Worm (Caenorhabditis elegans): ENCODE data around the gene nhr-258.
A peak's percentile ranks its signal among the peaks of the same experiment; 100 is the strongest.

The nhr-258 gene

DNA sequence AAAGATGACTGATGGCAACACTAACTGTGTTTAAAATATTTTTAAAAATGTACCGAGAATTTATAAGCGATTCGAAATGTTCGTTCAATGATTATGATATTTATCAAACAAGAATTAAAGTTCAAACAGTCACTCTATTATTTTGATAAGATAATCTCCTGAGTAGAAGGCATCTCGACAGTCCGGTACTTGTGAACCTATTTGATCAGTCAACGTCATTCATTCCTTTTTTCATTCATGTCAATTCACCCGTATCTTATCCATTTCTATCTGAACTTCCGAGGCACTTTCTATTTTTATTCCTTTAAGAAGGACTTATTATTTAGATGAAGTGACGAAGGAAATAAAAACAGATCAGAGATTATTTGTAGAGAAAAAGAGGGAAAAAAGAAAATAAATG, at the start of gene nhr-258:
TSS of gene nhr-258 (plus strand) at position 365 of the 400 bp plus-strand sequence.
- TF ChIP-seq nhr-43 (tag; optimal IDR thresholded peaks at IDR 0.05; ENCODE audit: poor library complexity, severe bottlenecking) (peak; percentile 70), ama-1 (optimal IDR thresholded peaks at IDR 0.05) (no peak), nhr-25 (tag; optimal IDR thresholded peaks at IDR 0.05) (peak; percentile 31), ceh-28 (tag; optimal IDR thresholded peaks at IDR 0.05) (no peak), elt-3 (tag; optimal IDR thresholded peaks at IDR 0.05) (peak in 1 of 3 experiments; percentile 73), nhr-237 (tag; optimal IDR thresholded peaks at IDR 0.05) (no peak), pqm-1 (tag; optimal IDR thresholded peaks at IDR 0.05) (no peak), aly-2 (tag; optimal IDR thresholded peaks at IDR 0.05) (no peak)

DNA sequence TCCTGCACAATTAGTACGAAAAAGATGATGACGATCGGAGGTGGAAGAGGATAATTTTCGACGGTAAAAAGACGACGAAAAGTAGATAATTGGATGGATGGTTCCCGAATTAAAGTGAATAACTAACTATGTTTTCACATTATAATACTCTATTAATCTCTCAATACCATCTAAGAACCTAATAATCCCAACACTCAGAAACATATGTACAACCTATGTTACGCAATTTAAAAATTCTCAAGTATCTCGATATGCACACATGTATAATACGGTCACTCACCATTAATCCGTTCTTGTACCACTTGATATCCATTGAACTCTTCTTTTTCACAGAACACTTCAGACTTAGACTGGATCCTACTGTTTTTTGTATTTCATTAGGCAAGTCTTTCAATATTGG, 44.0 kb upstream of the nhr-258 start:
- TF ChIP-seq mdl-1 (tag; optimal IDR thresholded peaks at IDR 0.05) = no peak
- no peak for TF ChIP-seq ZK546.5 (tag; optimal IDR thresholded peaks at IDR 0.05)
- TF ChIP-seq pqm-1 (tag; optimal IDR thresholded peaks at IDR 0.05) = no peak

DNA sequence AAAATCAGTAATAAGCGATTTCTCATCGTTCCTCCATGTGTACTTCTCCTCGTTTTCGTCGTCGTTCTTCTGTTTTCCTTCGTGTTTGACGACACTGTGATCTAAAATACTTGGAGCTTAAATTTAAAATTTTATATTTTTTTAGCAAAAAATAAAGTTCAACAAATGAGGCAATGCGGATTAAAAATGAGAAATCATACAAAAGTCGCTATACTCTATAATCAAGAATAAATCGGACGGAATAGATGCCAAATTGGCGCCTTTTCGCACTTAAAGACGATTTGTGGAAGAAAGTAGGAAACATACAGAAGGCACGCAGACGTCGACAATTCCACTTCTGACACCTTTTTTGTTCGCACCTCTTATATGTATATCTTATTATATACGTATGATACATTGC, 40.7 kb upstream of the nhr-258 start, which contains the start of gene rig-4:
TSS of gene rig-4 (minus strand) at position 101 of the 400 bp plus-strand sequence.
- TF ChIP-seq nhr-43 (tag; optimal IDR thresholded peaks at IDR 0.05; ENCODE audit: poor library complexity, severe bottlenecking) = no peak
- TF ChIP-seq nhr-25 (tag; optimal IDR thresholded peaks at IDR 0.05) = no peak
- no peak for TF ChIP-seq ZK546.5 (tag; optimal IDR thresholded peaks at IDR 0.05)
- TF ChIP-seq nhr-23 (tag; optimal IDR thresholded peaks at IDR 0.05) = no peak
- no peak for TF ChIP-seq nhr-67 (tag; optimal IDR thresholded peaks at IDR 0.05)
- TF ChIP-seq zag-1 (tag; optimal IDR thresholded peaks at IDR 0.05) = no peak
- TF ChIP-seq elt-1 (tag; optimal IDR thresholded peaks at IDR 0.05) = no peak
- TF ChIP-seq egl-5 (tag; optimal IDR thresholded peaks at IDR 0.05) = no peak
- no peak for TF ChIP-seq R02D3.7 (tag; optimal IDR thresholded peaks at IDR 0.05)
- no peak for TF ChIP-seq eor-1 (tag; optimal IDR thresholded peaks at IDR 0.05)
- TF ChIP-seq nfya-1 (tag; optimal IDR thresholded peaks at IDR 0.05; ENCODE audit: insufficient read depth) = no peak

DNA sequence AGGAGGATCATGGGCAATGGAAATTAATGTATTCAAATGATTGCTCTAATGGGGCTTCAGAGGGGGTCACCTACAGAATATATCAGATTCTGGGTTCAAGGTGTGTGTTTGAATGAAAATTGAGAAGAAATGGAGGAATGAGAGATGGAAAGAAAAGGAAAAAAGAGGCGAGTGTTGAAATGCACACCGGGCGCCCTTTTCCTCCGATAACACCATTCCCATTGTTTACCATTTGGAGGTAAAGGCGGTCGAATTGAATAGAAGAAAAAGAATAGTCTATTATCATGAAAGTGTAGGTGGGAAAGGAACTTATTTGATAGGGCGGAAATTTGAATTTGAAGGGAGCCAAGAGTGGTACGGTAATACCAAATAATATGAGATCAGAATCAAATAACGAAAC, 39.4 kb upstream of the nhr-258 start:
- peak; percentile 72 for TF ChIP-seq elt-2 (tag; optimal IDR thresholded peaks at IDR 0.05)
- peak; percentile 76 for TF ChIP-seq pha-4 (tag; optimal IDR thresholded peaks at IDR 0.05)
- no peak for TF ChIP-seq R02D3.7 (tag; optimal IDR thresholded peaks at IDR 0.05)

DNA sequence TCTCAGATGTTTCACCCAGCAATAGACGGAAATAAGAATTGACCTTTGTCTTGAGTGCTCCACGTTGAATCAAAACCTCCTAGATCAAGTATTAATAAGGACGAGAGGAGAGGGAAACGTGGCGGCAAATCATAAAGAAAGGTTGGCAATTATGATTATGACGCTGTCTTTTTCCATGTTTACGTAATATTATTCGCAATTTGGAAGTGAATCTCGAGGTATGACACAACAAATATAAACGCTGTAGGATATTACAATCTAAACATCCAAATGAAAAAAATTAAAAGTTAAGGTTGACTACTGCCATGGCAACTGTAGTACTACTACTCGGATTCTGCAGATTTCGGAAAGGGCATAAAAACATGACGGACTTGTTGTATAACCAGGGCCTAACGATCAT, 38.6 kb upstream of the nhr-258 start:
- TF ChIP-seq unc-39 (tag; optimal IDR thresholded peaks at IDR 0.05) = no peak
- TF ChIP-seq tbx-2 (tag; optimal IDR thresholded peaks at IDR 0.05) = no peak
- no peak for TF ChIP-seq hmg-11 (tag; optimal IDR thresholded peaks at IDR 0.05)
- no peak for TF ChIP-seq nhr-12 (tag; optimal IDR thresholded peaks at IDR 0.05)
- TF ChIP-seq ztf-4 (tag; optimal IDR thresholded peaks at IDR 0.05) = no peak
- TF ChIP-seq nhr-76 (tag; optimal IDR thresholded peaks at IDR 0.05) = no peak
- no peak for TF ChIP-seq nhr-25 (tag; optimal IDR thresholded peaks at IDR 0.05)
- TF ChIP-seq mml-1 (tag; optimal IDR thresholded peaks at IDR 0.05) = no peak
- no peak for TF ChIP-seq fkh-2 (tag; optimal IDR thresholded peaks at IDR 0.05)
- no peak for TF ChIP-seq nhr-23 (tag; optimal IDR thresholded peaks at IDR 0.05)
- no peak for TF ChIP-seq skn-1 (tag; optimal IDR thresholded peaks at IDR 0.05)
- TF ChIP-seq pha-4 (tag; optimal IDR thresholded peaks at IDR 0.05) = no peak
- no peak for TF ChIP-seq elt-2 (tag; optimal IDR thresholded peaks at IDR 0.05)
- TF ChIP-seq fos-1 (tag; optimal IDR thresholded peaks at IDR 0.05) = no peak
- TF ChIP-seq nhr-237 (tag; optimal IDR thresholded peaks at IDR 0.05) = no peak

DNA sequence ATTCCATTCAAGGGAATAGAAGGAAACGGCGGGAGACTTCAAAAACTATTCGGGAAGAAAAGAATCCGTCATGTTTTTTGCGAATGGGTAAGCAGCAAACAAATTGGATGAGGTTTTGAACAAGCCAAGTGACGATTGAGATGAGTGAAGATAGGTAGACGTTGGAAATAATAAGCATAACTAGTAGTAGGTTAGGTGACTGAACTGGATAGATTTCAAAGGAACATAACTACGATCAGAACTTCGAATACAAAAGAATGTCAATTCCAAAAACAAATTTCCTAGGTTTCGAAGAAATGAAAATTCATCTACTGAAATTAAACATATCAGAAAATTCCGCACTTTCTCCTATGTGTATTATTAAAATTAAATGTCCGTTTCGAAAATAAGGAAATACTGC, 37.2 kb upstream of the nhr-258 start:
- no peak for TF ChIP-seq lin-15B (tag; optimal IDR thresholded peaks at IDR 0.05)
- TF ChIP-seq pha-4 (tag; optimal IDR thresholded peaks at IDR 0.05) = no peak
- TF ChIP-seq eor-1 (tag; optimal IDR thresholded peaks at IDR 0.05) = no peak
- no peak for TF ChIP-seq ztf-4 (tag; optimal IDR thresholded peaks at IDR 0.05)
- no peak for TF ChIP-seq nhr-67 (tag; optimal IDR thresholded peaks at IDR 0.05)
- no peak for TF ChIP-seq elt-2 (tag; optimal IDR thresholded peaks at IDR 0.05)
- no peak for TF ChIP-seq lin-39 (tag; optimal IDR thresholded peaks at IDR 0.05)
- no peak for TF ChIP-seq tbx-2 (tag; optimal IDR thresholded peaks at IDR 0.05)
- TF ChIP-seq mdl-1 (tag; optimal IDR thresholded peaks at IDR 0.05) = no peak
- no peak for TF ChIP-seq nhr-77 (tag; optimal IDR thresholded peaks at IDR 0.05)
- no peak for TF ChIP-seq ztf-11 (tag; optimal IDR thresholded peaks at IDR 0.05)
- no peak for TF ChIP-seq nhr-11 (tag; optimal IDR thresholded peaks at IDR 0.05)
- TF ChIP-seq aly-2 (tag; optimal IDR thresholded peaks at IDR 0.05) = no peak
- TF ChIP-seq ceh-16 (tag; optimal IDR thresholded peaks at IDR 0.05) = no peak
- no peak for TF ChIP-seq unc-39 (tag; optimal IDR thresholded peaks at IDR 0.05)
- no peak for TF ChIP-seq zag-1 (tag; optimal IDR thresholded peaks at IDR 0.05)
- TF ChIP-seq sea-2 (GFP tag; optimal IDR thresholded peaks at IDR 0.05) = no peak
- TF ChIP-seq mml-1 (tag; optimal IDR thresholded peaks at IDR 0.05) = no peak
- no peak for TF ChIP-seq unc-62 (GFP tag; optimal IDR thresholded peaks at IDR 0.05)
- no peak for TF ChIP-seq hmg-11 (tag; optimal IDR thresholded peaks at IDR 0.05)
